Fruit fly (Drosophila melanogaster) whole organism: ENCODE measurements around the gene CG43731.

Source experiments
- CG8478 ChIP-seq: fragments of >200 bp; optimal IDR thresholded peaks from 2 replicates; lab custom pipeline; 2018; ENCODE audit warnings: inconsistent platforms
- Dll ChIP-seq: fragments of >200 bp; optimal IDR thresholded peaks from 2 replicates; lab custom pipeline; 2017
- EcR ChIP-seq, 2 experiments: fragments of >200 bp; optimal IDR thresholded peaks; 2 replicates each; lab custom pipeline; 2017; ENCODE audit warnings: missing biosample characterization in 2 of 2, missing genetic modification characterization in 2 of 2, missing genetic modification reagents in 2 of 2
- pan ChIP-seq: fragments of >200 bp; optimal IDR thresholded peaks from 2 replicates; lab custom pipeline; 2017
- psq ChIP-seq: fragments of >200 bp; optimal IDR thresholded peaks from 2 replicates; lab custom pipeline; 2017
- usp ChIP-seq: fragments of >200 bp; optimal IDR thresholded peaks from 2 replicates; lab custom pipeline; 2017; ENCODE audit warnings: missing biosample characterization, missing genetic modification characterization, mixed read lengths

Gene CG43731

DNA sequence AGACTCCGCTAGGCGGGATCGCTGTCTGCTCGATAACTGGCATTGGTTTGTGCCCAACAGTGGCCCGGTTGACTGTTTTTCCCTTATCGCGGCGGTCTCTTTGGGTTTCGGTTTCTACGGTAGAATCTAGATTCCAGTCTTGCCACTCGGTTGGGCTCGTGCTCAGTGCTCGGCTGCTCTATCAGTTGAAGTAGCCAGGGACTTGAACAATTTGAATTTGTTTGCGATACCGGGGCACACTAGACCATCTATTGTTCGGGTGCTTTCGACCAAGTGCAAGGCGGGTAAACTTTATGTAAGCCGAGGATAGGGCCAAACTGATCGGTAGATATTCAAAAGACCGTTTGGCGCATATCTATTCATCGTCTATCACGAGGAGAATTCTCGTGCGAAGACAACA lies 4.4 kb downstream of the CG43731 start:
- TF ChIP-seq pan (lab: Kevin White, UChicago): no peak
- TF ChIP-seq usp (GFP tag; lab: Kevin White, UChicago): no peak
- TF ChIP-seq EcR (GFP tag; optimal IDR thresholded peaks at IDR 0.05; lab: Kevin White, UChicago): no peak
- no peak for TF ChIP-seq psq (lab: Kevin White, UChicago)
- no peak for TF ChIP-seq CG8478 (lab: Kevin White, UChicago)
- no peak for TF ChIP-seq Dll (lab: Kevin White, UChicago)

DNA sequence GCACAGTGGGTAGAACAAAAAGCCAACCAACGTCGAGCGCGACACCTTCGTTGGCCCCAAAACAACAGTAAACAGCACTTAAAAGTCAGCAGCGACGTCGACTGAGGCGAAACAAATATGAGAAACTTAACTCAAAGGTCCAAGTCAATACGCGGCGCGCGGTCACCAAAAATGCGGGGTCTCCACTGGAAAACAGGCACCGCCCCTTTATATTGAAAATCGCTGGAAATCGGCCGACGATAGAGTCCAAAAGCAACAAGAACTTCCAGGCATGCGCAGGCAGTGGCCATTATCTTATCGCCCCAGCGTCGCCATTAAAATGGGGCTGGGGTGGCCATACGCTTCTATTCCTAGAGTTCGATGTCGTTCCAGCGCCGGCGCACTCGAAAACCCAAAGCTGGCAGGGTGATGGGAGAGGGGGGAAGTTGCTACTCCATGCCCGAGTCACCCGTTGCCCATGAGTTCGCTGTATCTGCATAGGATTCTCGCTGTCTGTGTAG lies 6.6 kb downstream of the CG43731 start, which contains the start of gene Lim3:
Lim3 (minus strand) TSS at position 51 of the 500 bp plus-strand sequence.
- TF ChIP-seq usp (GFP tag; lab: Kevin White, UChicago) (no peak), EcR (GFP tag; optimal IDR thresholded peaks at IDR 0.05; lab: Kevin White, UChicago) (no peak), CG8478 (lab: Kevin White, UChicago) (no peak), Dll (lab: Kevin White, UChicago) (no peak), pan (lab: Kevin White, UChicago) (no peak), psq (lab: Kevin White, UChicago) (no peak)

DNA sequence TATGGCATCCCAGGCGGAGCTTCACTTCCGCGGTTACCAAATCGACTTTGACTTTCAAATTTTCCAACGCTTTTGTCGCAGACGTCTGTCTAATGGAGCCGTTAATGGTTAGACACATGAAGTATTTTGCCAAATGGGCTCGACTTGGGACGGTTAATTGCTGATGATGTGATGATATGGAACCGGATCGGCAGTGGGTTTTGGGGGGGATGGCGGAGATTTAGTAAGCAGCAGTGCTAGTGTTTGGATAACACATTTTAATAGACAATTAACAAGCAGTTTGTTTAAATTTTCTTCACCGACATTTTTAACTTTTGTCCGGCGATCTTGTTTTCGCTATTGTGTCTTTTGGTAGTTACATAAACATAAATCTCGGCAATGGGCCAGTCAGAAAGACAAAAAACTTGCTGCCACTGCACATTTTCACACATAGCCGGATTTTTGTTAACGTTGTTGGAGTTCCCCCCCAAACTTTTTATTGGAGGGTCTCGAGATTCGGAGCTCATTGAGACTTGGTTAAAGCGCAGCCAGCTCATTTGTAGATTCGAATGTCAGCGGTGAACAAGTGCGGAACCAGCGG lies 7.9 kb downstream of the CG43731 start, which contains the start of gene amd:
amd (plus strand) TSS at position 530 of the 580 bp plus-strand sequence.
- no peak for TF ChIP-seq psq (lab: Kevin White, UChicago)
- no peak for TF ChIP-seq EcR (GFP tag; optimal IDR thresholded peaks at IDR 0.05; lab: Kevin White, UChicago)
- no peak for TF ChIP-seq Dll (lab: Kevin White, UChicago)
- no peak for TF ChIP-seq usp (GFP tag; lab: Kevin White, UChicago)
- TF ChIP-seq CG8478 (lab: Kevin White, UChicago): no peak
- TF ChIP-seq pan (lab: Kevin White, UChicago): no peak

DNA sequence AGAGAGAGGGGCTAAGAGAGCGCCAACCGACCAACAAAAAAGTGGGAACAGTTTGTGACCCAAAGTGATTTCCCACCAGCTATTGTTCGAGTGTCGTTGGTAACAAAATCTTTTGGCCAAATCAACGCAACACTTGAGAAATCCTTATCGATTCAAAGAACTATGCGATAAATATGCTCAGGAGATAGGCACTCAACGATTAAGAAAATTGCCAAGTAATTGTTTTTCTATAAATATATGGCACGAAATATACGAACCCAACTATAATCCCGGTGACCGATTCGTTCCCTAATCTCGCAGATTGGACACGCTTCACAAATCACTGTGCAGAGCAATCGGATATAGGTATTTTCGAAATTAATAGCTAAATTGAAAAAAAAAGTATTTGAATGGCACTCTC lies 9.3 kb downstream of the CG43731 start:
- TF ChIP-seq Dll (lab: Kevin White, UChicago) (no peak), pan (lab: Kevin White, UChicago) (no peak)

DNA sequence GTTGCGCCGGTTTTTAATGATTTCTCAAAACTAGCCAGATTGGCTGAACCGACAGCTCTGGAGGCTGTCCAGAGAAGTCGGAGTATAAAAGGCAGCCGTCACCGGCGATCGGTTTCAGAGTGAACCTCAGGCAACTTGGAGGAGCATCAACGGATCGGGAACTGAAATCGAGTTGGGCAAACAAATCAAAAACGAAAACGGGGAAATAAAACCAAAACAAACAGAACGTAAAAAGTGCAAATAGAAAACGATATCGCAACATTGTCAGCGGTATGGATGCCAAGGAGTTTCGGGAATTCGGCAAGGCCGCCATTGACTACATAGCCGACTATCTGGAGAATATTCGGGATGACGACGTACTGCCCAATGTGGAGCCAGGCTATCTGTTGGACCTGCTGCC lies 9.9 kb downstream of the CG43731 start:
- TF ChIP-seq CG8478 (lab: Kevin White, UChicago): no peak
- TF ChIP-seq EcR (GFP tag; optimal IDR thresholded peaks at IDR 0.05; lab: Kevin White, UChicago): no peak
- no peak for TF ChIP-seq psq (lab: Kevin White, UChicago)
- no peak for TF ChIP-seq usp (GFP tag; lab: Kevin White, UChicago)
- no peak for TF ChIP-seq Dll (lab: Kevin White, UChicago)
- TF ChIP-seq pan (lab: Kevin White, UChicago): no peak

DNA sequence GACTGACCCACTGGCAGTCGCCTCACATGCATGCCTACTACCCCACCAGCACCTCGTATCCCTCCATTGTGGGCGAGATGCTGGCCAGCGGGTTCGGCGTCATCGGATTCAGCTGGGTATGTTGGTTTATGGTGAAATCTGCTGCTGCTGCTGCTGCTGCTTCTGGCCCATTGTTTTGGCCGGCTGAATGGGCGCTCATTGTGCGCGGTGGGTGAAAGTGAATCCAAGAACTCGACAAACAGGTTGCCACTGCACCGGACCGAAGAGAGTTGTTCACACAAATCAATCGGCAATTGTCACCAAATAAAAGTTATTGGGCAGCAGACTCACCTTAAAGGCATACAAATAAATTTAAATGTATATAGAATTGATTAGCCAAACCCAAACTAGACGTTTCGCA lies 10.4 kb downstream of the CG43731 start:
- TF ChIP-seq EcR (GFP tag; optimal IDR thresholded peaks at IDR 0.05; lab: Kevin White, UChicago) (no peak), pan (lab: Kevin White, UChicago) (no peak), Dll (lab: Kevin White, UChicago) (no peak), psq (lab: Kevin White, UChicago) (no peak), CG8478 (lab: Kevin White, UChicago) (no peak)

DNA sequence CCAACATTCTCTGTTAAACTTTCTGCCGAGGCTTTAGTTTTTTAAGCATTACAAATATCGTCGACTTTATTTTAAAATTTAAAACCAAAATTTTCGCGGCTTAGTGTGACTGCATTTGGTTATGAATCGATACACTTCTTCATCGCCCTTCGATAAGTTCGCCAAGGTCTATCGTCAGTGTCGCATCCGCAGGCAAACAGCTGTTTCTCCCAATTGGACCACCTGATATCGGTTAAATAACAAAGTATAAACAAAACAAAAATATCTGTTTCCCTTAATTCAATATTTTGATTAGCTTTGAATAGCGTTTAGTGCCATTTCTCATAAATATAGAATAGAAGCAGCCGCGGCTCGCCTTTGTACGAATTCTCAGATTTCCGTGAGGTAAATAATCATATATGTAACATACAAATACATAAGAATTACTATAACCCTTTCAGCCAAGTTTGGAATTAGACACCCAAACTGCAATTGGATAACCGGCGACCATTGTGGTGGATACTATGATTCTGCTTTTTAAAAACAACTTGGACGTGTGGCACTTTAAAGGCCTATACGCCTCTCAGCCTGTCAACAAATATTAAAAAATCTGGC lies 12.4 kb downstream of the CG43731 start, which contains the start of gene CG10561:
CG10561 (plus strand) TSS at position 219 of the 594 bp plus-strand sequence.
- TF ChIP-seq EcR (GFP tag; optimal IDR thresholded peaks at IDR 0.05; lab: Kevin White, UChicago) (no peak), usp (GFP tag; lab: Kevin White, UChicago) (no peak), psq (lab: Kevin White, UChicago) (no peak), Dll (lab: Kevin White, UChicago) (no peak), CG8478 (lab: Kevin White, UChicago) (no peak), pan (lab: Kevin White, UChicago) (no peak)

DNA sequence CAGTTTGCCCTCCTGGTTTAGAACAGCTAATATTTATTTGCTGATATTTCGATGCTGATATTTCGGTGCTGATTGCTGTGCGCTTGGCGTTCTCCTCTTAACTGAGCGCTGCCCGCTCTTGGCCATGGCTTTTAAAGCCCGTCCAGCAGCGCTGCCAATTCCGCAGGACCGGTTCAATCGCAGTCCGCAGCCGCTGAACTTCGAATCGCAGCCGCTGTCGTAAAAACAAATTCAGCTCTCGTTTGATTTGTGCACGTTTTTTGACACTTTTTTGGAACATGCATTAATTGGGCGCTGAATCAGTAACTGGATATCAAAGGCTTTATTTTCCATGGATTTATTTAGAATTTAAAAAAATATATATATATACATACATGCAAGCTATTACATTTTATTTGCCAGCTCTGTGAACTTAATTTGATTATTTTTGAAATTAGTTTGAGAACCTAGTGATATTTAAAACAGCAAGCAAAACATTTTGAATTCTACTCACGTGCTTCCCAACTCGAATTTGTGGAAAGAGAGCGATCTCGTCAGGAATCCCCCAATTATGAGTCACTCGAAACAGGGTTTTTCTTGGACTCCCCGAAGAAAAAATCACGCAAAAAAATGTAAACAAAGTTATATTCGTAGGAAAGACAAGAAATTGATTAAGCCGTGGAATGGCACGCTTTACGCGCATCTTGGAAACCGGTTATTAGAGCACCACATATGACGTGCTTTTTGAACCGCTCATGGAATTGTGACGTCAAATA lies 18.5 kb downstream of the CG43731 start, which contains the start of gene Ddc:
Ddc (minus strand) TSS at position 111 of the 755 bp plus-strand sequence.
- no peak for TF ChIP-seq psq (lab: Kevin White, UChicago)
- TF ChIP-seq pan (lab: Kevin White, UChicago): no peak
- TF ChIP-seq EcR (GFP tag; optimal IDR thresholded peaks at IDR 0.05; lab: Kevin White, UChicago): no peak
- TF ChIP-seq Dll (lab: Kevin White, UChicago): no peak
- no peak for TF ChIP-seq CG8478 (lab: Kevin White, UChicago)

DNA sequence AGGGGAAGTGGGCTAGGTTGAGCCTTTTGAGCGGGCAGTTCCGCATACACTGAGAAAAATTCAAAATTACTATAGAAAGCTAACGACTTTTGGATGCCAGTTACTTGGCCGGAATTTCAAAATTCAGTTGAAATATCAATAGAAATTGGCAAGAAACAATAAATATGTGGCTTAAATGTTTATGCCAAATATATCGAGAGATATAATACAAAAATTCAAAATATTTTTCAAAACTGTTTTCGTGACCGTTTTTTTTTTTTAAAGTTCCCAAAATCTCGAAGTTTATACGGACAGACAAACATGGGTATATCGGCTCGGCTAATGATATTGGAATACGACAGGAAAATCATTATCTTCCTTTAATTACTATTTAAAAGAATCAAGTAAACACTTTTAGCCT lies 19.1 kb downstream of the CG43731 start:
- TF ChIP-seq CG8478 (lab: Kevin White, UChicago): no peak
- TF ChIP-seq Dll (lab: Kevin White, UChicago): no peak

DNA sequence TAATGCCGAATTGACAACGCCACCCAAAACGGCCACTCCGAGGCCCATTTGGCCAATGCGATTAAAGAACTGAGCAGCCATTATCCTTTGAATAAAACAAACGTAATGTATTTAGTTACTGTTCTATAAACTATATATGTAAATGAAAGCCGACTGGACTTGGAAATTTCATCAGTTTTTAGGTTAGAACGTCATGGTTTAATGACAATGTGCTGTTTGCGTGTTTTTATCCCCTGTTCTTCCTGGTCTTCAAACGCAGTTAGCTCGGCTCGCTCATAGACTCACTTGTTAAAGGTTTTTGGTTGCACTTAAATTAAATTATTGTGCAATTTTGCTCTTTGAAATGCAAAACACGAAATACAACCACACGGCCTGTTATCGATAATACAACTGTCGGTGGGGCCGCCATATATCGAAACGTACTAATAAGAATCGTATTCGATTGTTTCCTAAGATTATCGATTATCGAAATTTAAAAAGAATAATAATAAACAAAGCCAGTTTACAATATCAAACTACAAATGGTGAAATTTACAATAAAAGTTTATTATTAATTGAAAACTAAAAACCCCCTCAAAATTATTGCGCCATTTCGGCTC lies 21.7 kb downstream of the CG43731 start, which contains the start of gene Phb1:
Phb1 (minus strand) TSS at position 398 of the 599 bp plus-strand sequence.
- TF ChIP-seq EcR (GFP tag; optimal IDR thresholded peaks at IDR 0.05; lab: Kevin White, UChicago): no peak
- no peak for TF ChIP-seq Dll (lab: Kevin White, UChicago)
- no peak for TF ChIP-seq psq (lab: Kevin White, UChicago)
- TF ChIP-seq CG8478 (lab: Kevin White, UChicago): no peak
- no peak for TF ChIP-seq pan (lab: Kevin White, UChicago)
- no peak for TF ChIP-seq usp (GFP tag; lab: Kevin White, UChicago)

DNA sequence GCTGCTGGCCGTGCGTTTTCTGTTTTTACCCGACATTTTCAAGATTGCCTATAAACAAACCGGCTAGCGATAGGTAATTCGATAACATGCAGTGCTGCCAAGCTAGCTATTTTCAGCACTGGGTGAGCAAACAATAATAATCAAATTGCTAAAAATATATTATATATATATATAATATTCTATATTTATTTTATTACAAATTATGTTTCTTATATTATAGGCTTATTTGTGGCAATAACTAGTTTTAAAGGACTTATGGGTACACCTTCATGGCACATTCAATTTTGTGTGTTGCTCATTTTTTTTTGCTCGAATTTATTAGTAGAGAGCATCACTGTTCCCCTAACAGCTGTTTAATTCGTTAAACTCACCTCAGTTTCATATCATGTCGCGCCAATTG lies 25.0 kb downstream of the CG43731 start:
- no peak for TF ChIP-seq usp (GFP tag; lab: Kevin White, UChicago)
- TF ChIP-seq CG8478 (lab: Kevin White, UChicago): no peak
- TF ChIP-seq psq (lab: Kevin White, UChicago): no peak
- no peak for TF ChIP-seq EcR (GFP tag; optimal IDR thresholded peaks at IDR 0.05; lab: Kevin White, UChicago)
- no peak for TF ChIP-seq Dll (lab: Kevin White, UChicago)
- no peak for TF ChIP-seq pan (lab: Kevin White, UChicago)
